Worm (Caenorhabditis elegans) whole organism, L3 larva: ENCODE measurements around the gene egl-8.

Experiments used
- ceh-16 ChIP-seq: sonication (generic microtip); optimal IDR thresholded peaks from 2 replicates; lab custom pipeline; 2017; ENCODE audit warnings: missing biosample characterization, missing genetic modification characterization
- mml-1 ChIP-seq: fragments of 150-350 bp; sonication (generic microtip); optimal IDR thresholded peaks from 3 replicates; lab custom pipeline; 2014; ENCODE audit warnings: missing biosample characterization, missing genetic modification characterization
- nhr-12 ChIP-seq: fragments of 150-350 bp; optimal IDR thresholded peaks from 2 replicates; lab custom pipeline; 2014; ENCODE audit warnings: missing biosample characterization, missing genetic modification characterization
- nhr-237 ChIP-seq: fragments of 150-350 bp; optimal IDR thresholded peaks from 2 replicates; lab custom pipeline; 2014; ENCODE audit warnings: missing biosample characterization, missing genetic modification characterization
- sea-2 ChIP-seq: fragments of 150-350 bp; sonication (generic microtip); optimal IDR thresholded peaks from 4 replicates; lab custom pipeline; 2014; ENCODE audit warnings: missing biosample characterization, missing genetic modification reagents, missing genetic modification characterization
- ztf-11 ChIP-seq: fragments of 150-350 bp; optimal IDR thresholded peaks from 2 replicates; lab custom pipeline; 2014; ENCODE audit warnings: missing biosample characterization, missing genetic modification characterization

- no peak for TF ChIP-seq ztf-11
- no peak for TF ChIP-seq nhr-237 (tag; lab: Kevin White, UChicago)
- no peak for TF ChIP-seq sea-2 (GFP tag; lab: Kevin White, UChicago)
- no peak for TF ChIP-seq mml-1 (tag; lab: Kevin White, UChicago)
- no peak for TF ChIP-seq ceh-16
- no peak for TF ChIP-seq nhr-12 (tag; lab: Kevin White, UChicago)
Measured at ce11 chrV:68112-68511, 47.5 kb downstream of the egl-8 start.
